Fruit fly (Drosophila melanogaster) whole organism, embryonic: ENCODE measurements around the gene Cpsf5.

ENCODE experiments used
- Ada2b ChIP-seq: fragments of 200-800 bp; sonication (Bioruptor generic); IDR thresholded peaks from 2 replicates; pipeline ENCODE4 v1.3.6; 2022; ENCODE audit warnings: missing biosample characterization, missing genetic modification characterization
- Blimp-1 ChIP-seq: fragments of 200-800 bp; sonication (Bioruptor generic); optimal IDR thresholded peaks from 3 replicates; lab custom pipeline; 2018; ENCODE audit warnings: missing biosample characterization, missing genetic modification characterization, mild to moderate bottlenecking, moderate library complexity, missing genetic modification reagents
- CG10543 ChIP-seq: fragments of 200-800 bp; sonication (Bioruptor generic); optimal IDR thresholded peaks from 3 replicates; lab custom pipeline; 2017; ENCODE audit warnings: missing biosample characterization, mild to moderate bottlenecking, missing genetic modification characterization, moderate library complexity
- CG12219 ChIP-seq: fragments of 200-800 bp; sonication (Bioruptor generic); optimal IDR thresholded peaks from 3 replicates; lab custom pipeline; 2018; ENCODE audit warnings: missing biosample characterization, mild to moderate bottlenecking, missing genetic modification characterization
- CG12391 ChIP-seq: fragments of 200-800 bp; sonication (Bioruptor generic); optimal IDR thresholded peaks from 3 replicates; lab custom pipeline; 2018; ENCODE audit warnings: missing biosample characterization, mild to moderate bottlenecking, missing genetic modification characterization, moderate library complexity
- CG1529 ChIP-seq: fragments of 200-800 bp; sonication (Bioruptor generic); optimal IDR thresholded peaks from 3 replicates; lab custom pipeline; 2018; ENCODE audit warnings: missing biosample characterization, missing genetic modification characterization
- CG15479 ChIP-seq: fragments of 200-800 bp; sonication (Bioruptor generic); optimal IDR thresholded peaks from 3 replicates; lab custom pipeline; 2019; ENCODE audit warnings: missing biosample characterization, mild to moderate bottlenecking, missing genetic modification characterization, moderate library complexity
- CG15601 ChIP-seq: fragments of 200-800 bp; sonication (Bioruptor generic); optimal IDR thresholded peaks from 3 replicates; lab custom pipeline; 2019; ENCODE audit warnings: missing biosample characterization, mild to moderate bottlenecking, missing genetic modification characterization, moderate library complexity
- CG1603 ChIP-seq: fragments of 200-800 bp; sonication (Bioruptor generic); optimal IDR thresholded peaks from 2 replicates; lab custom pipeline; 2019; ENCODE audit warnings: missing biosample characterization, mild to moderate bottlenecking, missing genetic modification characterization, moderate library complexity
- CG17912 ChIP-seq: fragments of 200-800 bp; sonication (Bioruptor generic); optimal IDR thresholded peaks from 2 replicates; lab custom pipeline; 2018; ENCODE audit warnings: missing biosample characterization, mild to moderate bottlenecking, missing genetic modification characterization
- CG1792 ChIP-seq: fragments of 200-800 bp; sonication (Bioruptor generic); optimal IDR thresholded peaks from 2 replicates; lab custom pipeline; 2016; ENCODE audit warnings: missing biosample characterization, missing genetic modification characterization
- CG32767 ChIP-seq: fragments of 200-800 bp; sonication (Bioruptor generic); IDR thresholded peaks from 2 replicates; pipeline ENCODE4 v1.3.6; 2022; ENCODE audit warnings: missing biosample characterization, missing genetic modification characterization
- CG3281 ChIP-seq: fragments of 200-800 bp; sonication (Bioruptor generic); optimal IDR thresholded peaks from 3 replicates; lab custom pipeline; 2017; ENCODE audit warnings: missing biosample characterization, mild to moderate bottlenecking, missing genetic modification characterization
- CG34224 ChIP-seq: fragments of 200-800 bp; sonication (Bioruptor generic); IDR thresholded peaks from 3 replicates; pipeline ENCODE4 v1.3.6; 2022; ENCODE audit warnings: missing biosample characterization, missing genetic modification characterization; ENCODE audit not compliant: partially characterized antibody
- CG6791 ChIP-seq: fragments of 200-800 bp; sonication (Bioruptor generic); IDR thresholded peaks from 3 replicates; pipeline ENCODE4 v1.3.6; 2022; ENCODE audit warnings: missing biosample characterization, missing genetic modification characterization; ENCODE audit not compliant: partially characterized antibody
- CG8765 ChIP-seq: fragments of 200-800 bp; sonication (Bioruptor generic); IDR thresholded peaks from 2 replicates; pipeline ENCODE4 v1.3.6; 2022; ENCODE audit warnings: missing biosample characterization, missing genetic modification characterization
- D19A ChIP-seq: fragments of 200-800 bp; optimal IDR thresholded peaks from 3 replicates; lab custom pipeline; 2019; ENCODE audit warnings: missing biosample characterization, mild to moderate bottlenecking, missing genetic modification characterization, moderate library complexity
- Dll ChIP-seq: fragments of 200-800 bp; sonication (Bioruptor generic); IDR thresholded peaks from 4 replicates; pipeline ENCODE4 v1.3.6; 2022; ENCODE audit warnings: missing biosample characterization, missing genetic modification characterization; ENCODE audit not compliant: partially characterized antibody
- Drgx ChIP-seq: fragments of 200-800 bp; sonication (Bioruptor generic); IDR thresholded peaks from 2 replicates; pipeline ENCODE4 v1.3.6; 2022; ENCODE audit warnings: missing biosample characterization, missing genetic modification characterization
- Fer3 ChIP-seq: fragments of 200-800 bp; sonication (Bioruptor generic); optimal IDR thresholded peaks from 2 replicates; lab custom pipeline; 2018; ENCODE audit warnings: missing biosample characterization, mild to moderate bottlenecking, missing genetic modification characterization, moderate library complexity
- Hsf ChIP-seq: fragments of 200-800 bp; sonication (Bioruptor generic); optimal IDR thresholded peaks from 3 replicates; lab custom pipeline; 2016; ENCODE audit warnings: missing biosample characterization, missing genetic modification characterization
- Med ChIP-seq: fragments of 200-800 bp; sonication (Bioruptor generic); peaks from one replicate; lab custom pipeline; 2016; ENCODE audit warnings: missing biosample characterization, missing genetic modification characterization, mild to moderate bottlenecking, inconsistent platforms, moderate library complexity
- Meics ChIP-seq: fragments of 200-800 bp; sonication (Bioruptor generic); optimal IDR thresholded peaks from 2 replicates; lab custom pipeline; 2017; ENCODE audit warnings: missing biosample characterization, mild to moderate bottlenecking, missing genetic modification characterization
- Myb ChIP-seq: fragments of 200-800 bp; sonication (Bioruptor generic); optimal IDR thresholded peaks from 2 replicates; lab custom pipeline; 2016; ENCODE audit warnings: missing biosample characterization, missing genetic modification characterization
- Nf-YC ChIP-seq: fragments of 200-800 bp; optimal IDR thresholded peaks from 3 replicates; lab custom pipeline; 2019; ENCODE audit warnings: missing biosample characterization, mild to moderate bottlenecking, missing genetic modification characterization, moderate library complexity
- Opbp ChIP-seq: fragments of 200-800 bp; sonication (Bioruptor generic); IDR thresholded peaks from 3 replicates; pipeline ENCODE4 v1.3.6; 2022; ENCODE audit warnings: missing biosample characterization, missing genetic modification characterization; ENCODE audit not compliant: partially characterized antibody
- Pdp1 ChIP-seq, 2 experiments: fragments of 200-800 bp; sonication (Bioruptor generic); optimal IDR thresholded peaks; 3 replicates each; lab custom pipeline; 2016; ENCODE audit warnings: missing biosample characterization in 2 of 2, missing genetic modification characterization in 2 of 2, mild to moderate bottlenecking in 1 of 2, moderate library complexity in 1 of 2
- Poxn ChIP-seq: fragments of 200-800 bp; sonication (Bioruptor generic); IDR thresholded peaks from 2 replicates; pipeline ENCODE4 v1.3.6; 2022; ENCODE audit warnings: missing biosample characterization, missing genetic modification characterization
- Rfx ChIP-seq: fragments of 200-800 bp; sonication (Bioruptor generic); IDR thresholded peaks from 2 replicates; pipeline ENCODE4 v1.3.6; 2022; ENCODE audit warnings: missing biosample characterization, missing genetic modification characterization
- Trl ChIP-seq, 3 experiments: fragments of >200 bp in 2 of 3; fragments of 200-800 bp in 1 of 3; sonication (Bioruptor generic) in 1 of 3; optimal IDR thresholded peaks; 2 replicates in 1 of 3; 3 replicates in 2 of 3; lab custom pipeline; 2016 to 2017; ENCODE audit warnings: missing biosample characterization in 1 of 3, missing genetic modification characterization in 1 of 3
- abd-A ChIP-seq: fragments of 200-800 bp; sonication (Bioruptor generic); optimal IDR thresholded peaks from 3 replicates; lab custom pipeline; 2019; ENCODE audit warnings: missing biosample characterization, mild to moderate bottlenecking, missing genetic modification characterization, moderate library complexity
- amos ChIP-seq: fragments of 200-800 bp; sonication (Bioruptor generic); IDR thresholded peaks from 2 replicates; pipeline ENCODE4 v1.3.6; 2022; ENCODE audit warnings: missing biosample characterization, missing genetic modification characterization; ENCODE audit not compliant: partially characterized antibody
- bbx ChIP-seq: fragments of 200-800 bp; sonication (Bioruptor generic); IDR thresholded peaks from 2 replicates; pipeline ENCODE4 v1.3.6; 2022; ENCODE audit warnings: missing biosample characterization, missing genetic modification characterization; ENCODE audit not compliant: partially characterized antibody
- bigmax ChIP-seq: fragments of 200-800 bp; sonication (Bioruptor generic); optimal IDR thresholded peaks from 2 replicates; lab custom pipeline; 2018; ENCODE audit warnings: missing biosample characterization, mild to moderate bottlenecking, missing genetic modification characterization
- ci ChIP-seq: fragments of 200-800 bp; sonication (Bioruptor generic); IDR thresholded peaks from 3 replicates; pipeline ENCODE4 v1.3.6; 2022; ENCODE audit warnings: missing biosample characterization, missing genetic modification characterization
- corto ChIP-seq: fragments of 200-800 bp; sonication (Bioruptor generic); optimal IDR thresholded peaks from 2 replicates; lab custom pipeline; 2016; ENCODE audit warnings: missing biosample characterization, mild to moderate bottlenecking, missing genetic modification characterization, moderate library complexity
- danr ChIP-seq: fragments of 200-800 bp; sonication (Bioruptor generic); IDR thresholded peaks from 2 replicates; pipeline ENCODE4 v1.3.6; 2022; ENCODE audit warnings: missing biosample characterization, missing genetic modification characterization
- en ChIP-seq: fragments of 200-800 bp; sonication (Bioruptor generic); optimal IDR thresholded peaks from 2 replicates; lab custom pipeline; 2016; ENCODE audit warnings: missing biosample characterization, missing genetic modification characterization
- ftz-f1 ChIP-seq: fragments of 200-800 bp; sonication (Bioruptor generic); optimal IDR thresholded peaks from 2 replicates; lab custom pipeline; 2016; ENCODE audit warnings: missing biosample characterization, missing genetic modification characterization
- ham ChIP-seq: fragments of 200-800 bp; sonication (Bioruptor generic); IDR thresholded peaks from 2 replicates; pipeline ENCODE4 v1.3.6; 2022; ENCODE audit warnings: missing biosample characterization, missing genetic modification characterization
- hth ChIP-seq: fragments of >200 bp; optimal IDR thresholded peaks from 2 replicates; lab custom pipeline; 2017; ENCODE audit warnings: inconsistent platforms
- kni ChIP-seq: fragments of 200-800 bp; sonication (Bioruptor generic); optimal IDR thresholded peaks from 3 replicates; lab custom pipeline; 2017; ENCODE audit warnings: mild to moderate bottlenecking, missing biosample characterization, missing genetic modification reagents, missing genetic modification characterization
- lola ChIP-seq, 3 experiments: fragments of >200 bp in 2 of 3; fragments of 200-800 bp in 1 of 3; sonication (Bioruptor generic) in 1 of 3; optimal IDR thresholded peaks; 2 replicates each; lab custom pipeline; 2017 to 2019; ENCODE audit warnings: missing biosample characterization in 3 of 3, missing genetic modification characterization in 3 of 3, mild to moderate bottlenecking in 1 of 3, moderate library complexity in 1 of 3
- p53 ChIP-seq: fragments of 200-800 bp; sonication (Bioruptor generic); optimal IDR thresholded peaks from 2 replicates; lab custom pipeline; 2016; ENCODE audit warnings: missing biosample characterization, missing genetic modification characterization
- pzg ChIP-seq: fragments of 200-800 bp; sonication (Bioruptor generic); optimal IDR thresholded peaks from 3 replicates; lab custom pipeline; 2018; ENCODE audit warnings: missing biosample characterization, mild to moderate bottlenecking, missing genetic modification characterization, moderate library complexity
- scrt ChIP-seq: fragments of 200-800 bp; sonication (Bioruptor generic); optimal IDR thresholded peaks from 2 replicates; lab custom pipeline; 2018; ENCODE audit warnings: missing biosample characterization, mild to moderate bottlenecking, missing genetic modification characterization, moderate library complexity
- sr ChIP-seq: fragments of 200-800 bp; sonication (Bioruptor generic); IDR thresholded peaks from 3 replicates; pipeline ENCODE4 v1.3.6; 2022; ENCODE audit warnings: missing biosample characterization, missing genetic modification characterization
- sug ChIP-seq: fragments of 200-800 bp; optimal IDR thresholded peaks from 2 replicates; lab custom pipeline; 2019; ENCODE audit warnings: missing biosample characterization, mild to moderate bottlenecking, missing genetic modification characterization, moderate library complexity
- wek ChIP-seq: fragments of 200-800 bp; sonication (Bioruptor generic); optimal IDR thresholded peaks from 3 replicates; lab custom pipeline; 2018; ENCODE audit warnings: missing biosample characterization, mild to moderate bottlenecking, missing genetic modification characterization, moderate library complexity

The Cpsf5 gene

dm6 chr3L:9381602-9382001 is 29.2 kb upstream of the Cpsf5 start, which contains the start of gene Hsp23:
Hsp23 (plus strand) TSS chr3L:9381882.
- TF ChIP-seq Nf-YC (tag; lab: Kevin White, UChicago) (peak; percentile 6), Med (GFP tag; lab: Kevin White, UChicago) (peak; percentile 64), sr (GFP tag; lab: Robert Waterston, UW) (no peak), corto (GFP tag; lab: Kevin White, UChicago) (peak; percentile 24), Blimp-1 (GFP tag; lab: Kevin White, UChicago) (peak; percentile 68), bbx (GFP tag; lab: Robert Waterston, UW) (peak; percentile 37; the same call in 1 of the 2 replicates), CG15601 (tag; lab: Kevin White, UChicago) (peak; percentile 41), D19A (tag; lab: Kevin White, UChicago) (peak; percentile 11), sug (tag; lab: Kevin White, UChicago) (no peak), ham (GFP tag; lab: Robert Waterston, UW) (no peak), CG10543 (GFP tag; lab: Kevin White, UChicago) (peak; percentile 17), en (GFP tag; lab: Kevin White, UChicago) (no peak), Meics (no peak), Rfx (peak; percentile 24; the same call in 1 of the 2 replicates), ftz-f1 (GFP tag; lab: Kevin White, UChicago) (no peak), kni (GFP tag; lab: Kevin White, UChicago) (no peak), CG12219 (GFP tag; lab: Kevin White, UChicago) (no peak), Hsf (GFP tag; lab: Kevin White, UChicago) (no peak), CG1792 (no peak), lola (GFP tag; optimal IDR thresholded peaks at IDR 0.05; lab: Kevin White, UChicago) (no peak), CG6791 (peak; percentile 57; the same call in 2 of the 3 replicates), CG8765 (GFP tag; lab: Robert Waterston, UW) (no peak), p53 (GFP tag; lab: Kevin White, UChicago) (no peak), Trl (optimal IDR thresholded peaks at IDR 0.05; lab: Kevin White, UChicago) (no peak), Trl (GFP tag; optimal IDR thresholded peaks at IDR 0.05; lab: Kevin White, UChicago) (no peak), Drgx (GFP tag; lab: Robert Waterston, UW) (peak; percentile 6; the same call in 1 of the 2 replicates), Fer3 (tag; lab: Kevin White, UChicago) (no peak), CG17912 (no peak), danr (GFP tag; lab: Robert Waterston, UW) (no peak), Dll (GFP tag; lab: Robert Waterston, UW) (peak; percentile 39; the same call in 1 of the 4 replicates), CG12391 (tag; lab: Kevin White, UChicago) (no peak), Pdp1 (GFP tag; optimal IDR thresholded peaks at IDR 0.05; lab: Kevin White, UChicago) (peak in 1 of 2 experiments; percentile 40), pzg (peak; percentile 2), CG1603 (peak; percentile 9), CG32767 (GFP tag; lab: Robert Waterston, UW) (no peak), CG34224 (GFP tag; lab: Robert Waterston, UW) (peak; percentile 30; the same call in 1 of the 3 replicates), CG1529 (no peak), scrt (GFP tag; lab: Kevin White, UChicago) (no peak), Opbp (GFP tag; lab: Robert Waterston, UW) (peak; percentile 54; the same call in 2 of the 3 replicates), abd-A (tag; lab: Kevin White, UChicago) (peak; percentile 51), Poxn (GFP tag; lab: Robert Waterston, UW) (no peak), Myb (GFP tag; lab: Kevin White, UChicago) (no peak), Ada2b (GFP tag; lab: Robert Waterston, UW) (no peak), hth (lab: Kevin White, UChicago) (no peak), ci (GFP tag; lab: Robert Waterston, UW) (0 out of 3 replicates have a peak, but pooled peaks have one; percentile 10), CG3281 (GFP tag; lab: Kevin White, UChicago) (no peak), CG15479 (peak; percentile 97), wek (GFP tag; lab: Kevin White, UChicago) (peak; percentile 5), amos (GFP tag; lab: Robert Waterston, UW) (peak; percentile 37; the same call in 1 of the 2 replicates), bigmax (GFP tag; lab: Kevin White, UChicago) (no peak)
